Worm (Caenorhabditis elegans): ENCODE data around the gene srh-243.

DNA sequence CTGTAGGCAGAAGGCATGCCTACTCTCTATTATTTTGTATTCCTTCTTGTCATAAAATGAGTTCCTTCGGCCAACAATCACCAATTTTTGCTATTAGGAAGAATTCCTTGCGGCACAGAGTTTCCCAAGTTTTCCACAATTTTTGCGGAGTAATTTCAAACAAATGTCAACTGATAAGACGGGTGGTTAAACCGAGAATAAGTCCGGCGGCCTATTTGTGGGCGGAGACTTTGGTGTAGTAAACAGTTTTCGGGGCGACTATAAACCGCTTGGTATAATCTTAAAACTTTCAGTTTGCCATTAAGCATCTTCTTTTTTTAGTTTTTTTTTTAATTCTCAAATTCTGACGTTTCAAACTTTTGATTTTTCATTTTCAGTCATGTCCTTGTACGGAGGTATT lies 10.8 kb downstream of the srh-243 start, which contains the start of gene ifc-1:
- TF ChIP-seq unc-62 (GFP tag; optimal IDR thresholded peaks at IDR 0.05) (no peak), ceh-39 (tag; optimal IDR thresholded peaks at IDR 0.05) (no peak), M03D4.4 (tag; optimal IDR thresholded peaks at IDR 0.05) (no peak), drap-1 (GFP tag; optimal IDR thresholded peaks at IDR 0.05) (no peak), ces-1 (GFP tag; optimal IDR thresholded peaks at IDR 0.05) (no peak), nhr-76 (tag; optimal IDR thresholded peaks at IDR 0.05) (no peak), mab-5 (tag; optimal IDR thresholded peaks at IDR 0.05) (no peak), nhr-28 (tag; optimal IDR thresholded peaks at IDR 0.05) (no peak)

Measured in whole organism, mixed stage, embryonic.